Fruit fly (Drosophila melanogaster): Measurements from ENCODE around the gene aop.

dm6 chr2L:2131449-2132109, 47.0 kb downstream of the aop start:
- TF ChIP-seq Jra (GFP tag; optimal IDR thresholded peaks at IDR 0.05) = no peak
- TF ChIP-seq Hnf4 (GFP tag; optimal IDR thresholded peaks at IDR 0.05) = peak; percentile 19
- no peak for TF ChIP-seq psq (GFP tag; optimal IDR thresholded peaks at IDR 0.05)
- TF ChIP-seq Sp1 (GFP tag; optimal IDR thresholded peaks at IDR 0.05) = no peak
